Worm (Caenorhabditis elegans) whole organism, L4 larva: Measurements from ENCODE around the gene mecr-1.

Source experiments
- D1046.2 ChIP-seq: fragments of 200-800 bp; sonication (Bioruptor generic); IDR thresholded peaks from 2 replicates; pipeline ENCODE4 v1.3.6; 2022; ENCODE audit warnings: missing genetic modification characterization, missing compliant biosample characterization
- F37D6.2 ChIP-seq: sonication (generic microtip); optimal IDR thresholded peaks from 2 replicates; lab custom pipeline; 2016; ENCODE audit warnings: mild to moderate bottlenecking, missing genetic modification characterization, missing compliant biosample characterization
- F44E2.7 ChIP-seq: fragments of 200-800 bp; sonication (Bioruptor generic); IDR thresholded peaks from 2 replicates; pipeline ENCODE4 v2.1.2; 2022; ENCODE audit warnings: missing genetic modification characterization, missing compliant biosample characterization
- F49E8.2 ChIP-seq: sonication (generic microtip); optimal IDR thresholded peaks from 2 replicates; lab custom pipeline; 2016; ENCODE audit warnings: missing compliant biosample characterization, mild to moderate bottlenecking, missing genetic modification characterization, borderline replicate concordance
- R02D3.7 ChIP-seq: fragments of 150-350 bp; sonication (generic microtip); optimal IDR thresholded peaks from 3 replicates; lab custom pipeline; 2014; ENCODE audit warnings: missing biosample characterization, missing genetic modification characterization
- Y48G9A.11 ChIP-seq: fragments of 200-800 bp; sonication (Bioruptor generic); IDR thresholded peaks from 2 replicates; pipeline ENCODE4 v1.3.6; 2022; ENCODE audit warnings: missing genetic modification reagents, missing genetic modification characterization, missing compliant biosample characterization
- aha-1 ChIP-seq: fragments of 150-350 bp; peaks from one replicate; lab custom pipeline; 2014; ENCODE audit warnings: missing biosample characterization, missing genetic modification characterization
- attf-4 ChIP-seq: sonication (generic microtip); optimal IDR thresholded peaks from 3 replicates; lab custom pipeline; 2017; ENCODE audit warnings: missing biosample characterization, missing genetic modification characterization
- ceh-32 ChIP-seq: sonication (generic microtip); optimal IDR thresholded peaks from 2 replicates; lab custom pipeline; 2016; ENCODE audit warnings: mild to moderate bottlenecking, missing genetic modification characterization, missing compliant biosample characterization; ENCODE audit not compliant: poor library complexity
- daf-12 ChIP-seq: fragments of 150-350 bp; optimal IDR thresholded peaks from 2 replicates; lab custom pipeline; 2014; ENCODE audit warnings: missing biosample characterization, missing genetic modification reagents, missing genetic modification characterization
- daf-8 ChIP-seq: fragments of 200-800 bp; sonication (Bioruptor generic); IDR thresholded peaks from 2 replicates; pipeline ENCODE4 v1.3.6; 2022; ENCODE audit warnings: missing genetic modification characterization, missing compliant biosample characterization
- dmd-6 ChIP-seq: fragments of 200-800 bp; sonication (Bioruptor generic); IDR thresholded peaks from 2 replicates; pipeline ENCODE4 v1.3.6; 2022; ENCODE audit warnings: missing genetic modification reagents, missing genetic modification characterization, missing compliant biosample characterization
- dmd-8 ChIP-seq: fragments of 200-800 bp; sonication (Bioruptor generic); IDR thresholded peaks from 2 replicates; pipeline ENCODE4 v1.3.6; 2022; ENCODE audit warnings: missing genetic modification characterization, missing compliant biosample characterization
- dve-1 ChIP-seq: sonication (generic microtip); optimal IDR thresholded peaks from 2 replicates; lab custom pipeline; 2017; ENCODE audit warnings: antibody characterized with exemption, mild to moderate bottlenecking, missing genetic modification characterization, missing compliant biosample characterization; ENCODE audit not compliant: insufficient read depth
- hlh-11 ChIP-seq: fragments of 200-800 bp; sonication (Bioruptor generic); optimal IDR thresholded peaks from 2 replicates; lab custom pipeline; 2018; ENCODE audit warnings: mild to moderate bottlenecking, missing genetic modification characterization, missing compliant biosample characterization
- hlh-30 ChIP-seq: sonication (generic microtip); optimal IDR thresholded peaks from 2 replicates; lab custom pipeline; 2017; ENCODE audit warnings: antibody characterized with exemption, mild to moderate bottlenecking, missing genetic modification characterization, missing compliant biosample characterization; ENCODE audit not compliant: insufficient read depth
- lin-1 ChIP-seq: fragments of 200-800 bp; sonication (Bioruptor generic); IDR thresholded peaks from 2 replicates; pipeline ENCODE4 v1.3.6; 2022; ENCODE audit warnings: missing genetic modification reagents, missing genetic modification characterization, missing compliant biosample characterization
- lin-29 ChIP-seq: fragments of 200-800 bp; sonication (Bioruptor generic); IDR thresholded peaks from 2 replicates; pipeline ENCODE4 v1.3.6; 2022; ENCODE audit warnings: missing genetic modification reagents, missing genetic modification characterization, missing compliant biosample characterization
- lin-38 ChIP-seq: fragments of 200-800 bp; sonication (Bioruptor generic); IDR thresholded peaks from 2 replicates; pipeline ENCODE4 v1.3.6; 2022; ENCODE audit warnings: missing genetic modification reagents, missing genetic modification characterization, missing compliant biosample characterization
- lsy-2 ChIP-seq, 2 experiments: fragments of 150-350 bp in 1 of 2; sonication (generic microtip) in 1 of 2; optimal IDR thresholded peaks; 2 replicates each; lab custom pipeline; 2014 to 2017; ENCODE audit warnings: missing biosample characterization in 2 of 2, missing genetic modification characterization in 2 of 2
- mdt-29 ChIP-seq: fragments of 200-800 bp; sonication (Bioruptor generic); IDR thresholded peaks from 2 replicates; pipeline ENCODE4 v1.3.6; 2022; ENCODE audit warnings: missing genetic modification reagents, missing genetic modification characterization, missing compliant biosample characterization
- mxl-2 ChIP-seq: fragments of 200-800 bp; sonication (Bioruptor generic); conservative IDR thresholded peaks from 2 replicates; pipeline ENCODE4 v1.3.6; 2022; ENCODE audit warnings: missing genetic modification reagents, missing genetic modification characterization, missing compliant biosample characterization
- mxl-3 ChIP-seq: fragments of 200-800 bp; sonication (Bioruptor generic); optimal IDR thresholded peaks from 2 replicates; lab custom pipeline; 2018; ENCODE audit warnings: mild to moderate bottlenecking, missing genetic modification characterization, missing compliant biosample characterization
- nhr-11 ChIP-seq: fragments of 150-350 bp; optimal IDR thresholded peaks from 2 replicates; lab custom pipeline; 2014; ENCODE audit warnings: missing biosample characterization, missing genetic modification characterization
- nhr-111 ChIP-seq: fragments of 200-800 bp; sonication (Bioruptor generic); optimal IDR thresholded peaks from 2 replicates; lab custom pipeline; 2018; ENCODE audit warnings: mild to moderate bottlenecking, missing genetic modification characterization, missing compliant biosample characterization
- nhr-237 ChIP-seq: sonication (generic microtip); optimal IDR thresholded peaks from 2 replicates; lab custom pipeline; 2017; ENCODE audit warnings: missing biosample characterization, missing genetic modification characterization
- nhr-28 ChIP-seq: fragments of 150-350 bp; optimal IDR thresholded peaks from 2 replicates; lab custom pipeline; 2014; ENCODE audit warnings: missing biosample characterization, missing genetic modification characterization
- nhr-41 ChIP-seq: fragments of 200-800 bp; sonication (Bioruptor generic); IDR thresholded peaks from 2 replicates; pipeline ENCODE4 v1.3.6; 2022; ENCODE audit warnings: missing genetic modification reagents, missing genetic modification characterization, missing compliant biosample characterization
- nhr-48 ChIP-seq: sonication (generic microtip); optimal IDR thresholded peaks from 2 replicates; lab custom pipeline; 2016; ENCODE audit warnings: mild to moderate bottlenecking, missing genetic modification characterization, missing compliant biosample characterization
- rbr-2 ChIP-seq: sonication (generic microtip); optimal IDR thresholded peaks from 2 replicates; lab custom pipeline; 2016; ENCODE audit warnings: missing genotype, missing genetic modification characterization, missing compliant biosample characterization
- tag-97 ChIP-seq: fragments of 200-800 bp; sonication (Bioruptor generic); IDR thresholded peaks from 2 replicates; pipeline ENCODE4 v1.3.6; 2022; ENCODE audit warnings: missing genetic modification characterization, missing compliant biosample characterization
- unc-62 ChIP-seq, 3 experiments: fragments of 150-350 bp in 1 of 3; sonication (generic microtip); optimal IDR thresholded peaks in 2 of 3; peaks in 1 of 3; 1 replicate in 1 of 3; 2 replicates in 2 of 3; lab custom pipeline; 2014 to 2017; ENCODE audit warnings: missing biosample characterization in 3 of 3, missing genetic modification characterization in 3 of 3, missing genetic modification reagents in 3 of 3, missing genotype in 1 of 3
- zip-2 ChIP-seq: fragments of 150-350 bp; optimal IDR thresholded peaks from 2 replicates; lab custom pipeline; 2014; ENCODE audit warnings: missing biosample characterization, missing genetic modification characterization
- ztf-11 ChIP-seq: fragments of 150-350 bp; optimal IDR thresholded peaks from 2 replicates; lab custom pipeline; 2014; ENCODE audit warnings: missing biosample characterization, missing genetic modification characterization

Gene mecr-1

DNA sequence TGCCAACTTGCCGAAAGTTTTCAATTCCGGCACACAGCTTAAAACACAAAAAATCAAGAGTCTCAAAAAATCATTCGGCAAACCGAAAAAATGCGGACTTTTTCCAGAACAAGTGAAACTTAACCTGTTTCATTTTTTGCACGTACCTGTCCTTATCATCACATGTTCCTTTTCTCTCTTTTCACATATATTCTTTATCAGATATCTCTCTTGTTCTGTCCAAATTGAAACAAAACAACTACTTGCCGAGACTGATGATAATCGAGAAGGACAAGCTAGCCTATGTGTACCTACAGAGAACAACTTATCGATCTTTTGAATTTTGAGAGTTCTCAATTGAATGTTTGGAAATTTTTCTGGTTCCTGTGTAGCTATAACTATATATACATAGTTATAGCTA, 37.1 kb downstream of the mecr-1 start (continued):
- TF ChIP-seq hlh-11 (tag; lab: Kevin White, UChicago): peak; percentile 29
- TF ChIP-seq nhr-11 (tag; lab: Kevin White, UChicago): no peak
- no peak for TF ChIP-seq lin-29 (GFP tag; lab: Robert Waterston, UW)
- TF ChIP-seq hlh-30 (tag; lab: Kevin White, UChicago): peak; percentile 16
- no peak for TF ChIP-seq ztf-11 (tag; lab: Kevin White, UChicago)
- TF ChIP-seq nhr-111: no peak
- TF ChIP-seq zip-2 (tag; lab: Kevin White, UChicago): no peak
- TF ChIP-seq tag-97 (GFP tag; lab: Robert Waterston, UW): no peak
- TF ChIP-seq unc-62 (GFP tag; optimal IDR thresholded peaks at IDR 0.05 in 1 of 2; lab: Kevin White, UChicago): peak in 1 of 2 experiments; percentile 80
- no peak for TF ChIP-seq unc-62 (tag; optimal IDR thresholded peaks at IDR 0.05; lab: Kevin White, UChicago)
- no peak for TF ChIP-seq F49E8.2
- TF ChIP-seq D1046.2: no peak
- TF ChIP-seq F44E2.7 (GFP tag; lab: Robert Waterston, UW): no peak
- TF ChIP-seq dmd-6 (GFP tag; lab: Robert Waterston, UW): 0 out of 2 replicates have a peak, but pooled peaks have one; percentile 18
- TF ChIP-seq ceh-32 (tag; lab: Kevin White, UChicago): no peak
- no peak for TF ChIP-seq dmd-8 (GFP tag; lab: Robert Waterston, UW)
- no peak for TF ChIP-seq attf-4
- TF ChIP-seq lsy-2 (tag; optimal IDR thresholded peaks at IDR 0.05; lab: Kevin White, UChicago): no peak

DNA sequence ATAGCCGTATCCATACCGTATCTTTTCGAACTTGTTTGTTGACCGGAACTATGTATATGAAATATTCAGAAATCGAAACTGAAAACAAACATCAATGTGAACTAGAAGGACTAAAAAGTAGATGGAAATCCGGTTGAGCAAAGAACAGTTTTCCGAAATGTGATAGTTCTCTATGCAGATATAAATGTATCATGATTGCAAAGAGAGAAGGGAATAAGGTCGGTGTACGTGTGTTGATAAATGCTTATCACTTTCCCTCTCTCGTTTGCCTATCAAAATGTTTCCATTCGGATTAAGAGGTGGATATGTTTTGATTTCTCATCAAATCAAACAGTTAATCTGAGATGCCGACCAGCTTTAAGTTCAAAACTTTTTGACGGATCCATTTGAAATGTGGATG, 38.9 kb downstream of the mecr-1 start:
- TF ChIP-seq mxl-3 (no peak), nhr-28 (peak; percentile 30), aha-1 (tag; lab: Kevin White, UChicago) (peak; percentile 5)

DNA sequence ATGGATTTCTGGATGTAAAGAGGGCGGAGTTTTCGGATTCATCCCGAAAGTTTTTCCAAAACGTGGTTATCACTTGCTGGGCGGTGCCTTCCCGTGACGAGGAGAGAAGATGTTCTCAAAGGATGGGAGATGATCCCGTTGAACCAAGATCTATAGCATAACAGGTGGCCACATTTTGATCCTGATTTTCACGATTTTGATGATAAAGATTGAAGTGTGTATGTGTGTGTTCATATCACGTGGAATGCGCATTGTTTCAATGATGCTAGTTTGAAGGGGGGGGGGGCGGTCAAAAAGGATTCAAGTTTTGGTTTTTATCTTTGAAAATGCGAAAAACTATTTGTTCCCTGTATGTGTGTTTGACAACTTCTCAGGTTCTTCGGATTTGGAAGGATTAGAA, 41.9 kb downstream of the mecr-1 start, which contains the start of gene mltn-1:
Gene mltn-1, minus strand, starts transcription at position 22 of the 400 bp plus-strand sequence.
- TF ChIP-seq daf-8 (GFP tag; lab: Robert Waterston, UW) (no peak), dmd-6 (GFP tag; lab: Robert Waterston, UW) (no peak), R02D3.7 (tag; lab: Kevin White, UChicago) (no peak), lsy-2 (tag; optimal IDR thresholded peaks at IDR 0.05; lab: Kevin White, UChicago) (no peak), lin-38 (GFP tag; lab: Robert Waterston, UW) (no peak), nhr-28 (peak; percentile 26), nhr-48 (tag; lab: Kevin White, UChicago) (peak; percentile 53), mxl-3 (peak; percentile 63), rbr-2 (tag; lab: Kevin White, UChicago) (no peak), hlh-30 (tag; lab: Kevin White, UChicago) (peak; percentile 20), lin-1 (GFP tag; lab: Robert Waterston, UW) (no peak), mxl-2 (GFP tag; lab: Robert Waterston, UW) (no peak), F37D6.2 (tag; lab: Kevin White, UChicago) (no peak)

DNA sequence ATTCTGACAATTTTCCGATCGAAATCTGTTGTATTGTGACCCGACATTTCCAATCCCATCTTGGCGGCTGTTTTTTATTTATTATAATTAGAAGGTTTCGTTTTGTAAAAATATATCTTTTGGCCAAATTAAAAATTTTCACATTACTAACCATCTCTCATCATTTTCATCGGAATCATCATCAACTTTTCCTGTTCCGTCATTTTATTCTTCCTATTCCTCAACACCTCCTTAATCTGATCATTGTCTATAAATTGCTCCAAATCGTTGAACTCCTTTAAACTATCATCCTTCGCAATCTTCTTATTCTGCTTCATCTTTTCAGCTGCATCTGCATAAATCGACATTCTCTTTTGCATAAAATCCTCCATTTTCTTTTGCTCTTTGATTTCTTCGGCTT, 44.7 kb downstream of the mecr-1 start:
- TF ChIP-seq unc-62 (GFP tag; optimal IDR thresholded peaks at IDR 0.05 in 1 of 2; lab: Kevin White, UChicago) (peak in 1 of 2 experiments; percentile 92), unc-62 (tag; optimal IDR thresholded peaks at IDR 0.05; lab: Kevin White, UChicago) (no peak), daf-12 (tag; lab: Kevin White, UChicago) (no peak), Y48G9A.11 (no peak), dve-1 (tag; lab: Kevin White, UChicago) (no peak), nhr-41 (GFP tag; lab: Robert Waterston, UW) (no peak), D1046.2 (no peak), mdt-29 (GFP tag; lab: Robert Waterston, UW) (no peak), nhr-237 (no peak)
